Worm (Caenorhabditis elegans): ENCODE data around the gene H04D03.2.

Gene H04D03.2

ce11 chrIII:10389608-10390007 is 52.6 kb downstream of the H04D03.2 start:
- TF ChIP-seq ekl-4 (GFP tag; IDR thresholded peaks at IDR 0.05) (no peak), nfya-2 (GFP tag; IDR thresholded peaks at IDR 0.05) (no peak), F49E8.2 (tag; optimal IDR thresholded peaks at IDR 0.05; ENCODE audit: insufficient read depth) (no peak), hlh-12 (tag; optimal IDR thresholded peaks at IDR 0.05) (no peak), zfh-2 (GFP tag; conservative IDR thresholded peaks at IDR 0.05) (no peak), snpc-1.1 (tag; optimal IDR thresholded peaks at IDR 0.05; ENCODE audit: insufficient read depth) (no peak), F10E7.11 (tag; optimal IDR thresholded peaks at IDR 0.05) (no peak), hmg-20 (GFP tag; IDR thresholded peaks at IDR 0.05) (no peak), rec-8 (tag; optimal IDR thresholded peaks at IDR 0.05) (no peak), F33H1.4 (GFP tag; IDR thresholded peaks at IDR 0.05) (no peak), bed-1 (GFP tag; IDR thresholded peaks at IDR 0.05) (no peak), madf-10 (tag; optimal IDR thresholded peaks at IDR 0.05) (no peak), lin-40 (tag; optimal IDR thresholded peaks at IDR 0.05) (no peak)
